Worm (Caenorhabditis elegans): Measurements from ENCODE around the gene F54C9.14.
A peak's percentile ranks its signal among the peaks of the same experiment; 100 is the strongest.

The F54C9.14 gene

ce11 chrII:8569038-8569977, 7.2 kb downstream of the F54C9.14 start, which contains the start of the genes col-38 and rpl-5:
Gene col-38 (minus strand): TSS chrII:8569088.
Gene rpl-5 (plus strand): TSS chrII:8569927.
- TF ChIP-seq ztf-11 (tag; optimal IDR thresholded peaks at IDR 0.05): peak in 1 of 2 experiments; percentile 56
- TF ChIP-seq lin-35 (GFP tag; optimal IDR thresholded peaks at IDR 0.05): peak; percentile 98 to 99
- peak; percentile 97 to 99 for TF ChIP-seq lsy-2 (tag; optimal IDR thresholded peaks at IDR 0.05)
- no peak for TF ChIP-seq C34B4.2 (tag; optimal IDR thresholded peaks at IDR 0.05)
- TF ChIP-seq efl-3 (GFP tag; optimal IDR thresholded peaks at IDR 0.05): no peak
- peak; percentile 34 for TF ChIP-seq ceh-90 (tag; optimal IDR thresholded peaks at IDR 0.05)
- TF ChIP-seq irx-1 (tag; optimal IDR thresholded peaks at IDR 0.05): peak; percentile 54
- peak; percentile 54 for TF ChIP-seq nhr-11 (tag; optimal IDR thresholded peaks at IDR 0.05)
- peak; percentile 74 for TF ChIP-seq egl-13 (tag; optimal IDR thresholded peaks at IDR 0.05)
- TF ChIP-seq sptf-1 (tag; optimal IDR thresholded peaks at IDR 0.05): no peak
- no peak for TF ChIP-seq unc-30 (tag; optimal IDR thresholded peaks at IDR 0.05)
- TF ChIP-seq ceh-63 (GFP tag; optimal IDR thresholded peaks at IDR 0.05): no peak
- TF ChIP-seq swsn-7 (tag; optimal IDR thresholded peaks at IDR 0.05): peak; percentile 90
- peak; percentile 73 to 96 (median 77) for TF ChIP-seq ceh-82 (tag; optimal IDR thresholded peaks at IDR 0.05)
- TF ChIP-seq blmp-1 (tag; optimal IDR thresholded peaks at IDR 0.05): peak; percentile 86
- TF ChIP-seq snpc-4 (tag; optimal IDR thresholded peaks at IDR 0.05): peak; percentile 86
- TF ChIP-seq ceh-88 (GFP tag; IDR thresholded peaks at IDR 0.05): peak; percentile 79
- TF ChIP-seq grh-1 (GFP tag; IDR thresholded peaks at IDR 0.05): peak; percentile 75
- TF ChIP-seq nhr-28 (tag; optimal IDR thresholded peaks at IDR 0.05): no peak
- peak; percentile 30 for TF ChIP-seq aly-2 (tag; optimal IDR thresholded peaks at IDR 0.05)
- TF ChIP-seq zag-1 (tag; optimal IDR thresholded peaks at IDR 0.05): no peak
- TF ChIP-seq vab-15 (tag; optimal IDR thresholded peaks at IDR 0.05): peak; percentile 82
- peak; percentile 82 to 98 for TF ChIP-seq efl-1 (optimal IDR thresholded peaks at IDR 0.05)
- TF ChIP-seq efl-1 (GFP tag; optimal IDR thresholded peaks at IDR 0.05 in 1 of 2): peak; percentile 97 to 100
- TF ChIP-seq lin-15B (tag; optimal IDR thresholded peaks at IDR 0.05): peak; percentile 94
- TF ChIP-seq unc-62 (GFP tag; optimal IDR thresholded peaks at IDR 0.05): no peak
- TF ChIP-seq jun-1 (tag; optimal IDR thresholded peaks at IDR 0.05): peak; percentile 81
- TF ChIP-seq hlh-4 (tag; optimal IDR thresholded peaks at IDR 0.05): no peak
- TF ChIP-seq nhr-85 (tag): peak; percentile 91
- peak; percentile 95 for TF ChIP-seq nhr-20 (tag; optimal IDR thresholded peaks at IDR 0.05)
- TF ChIP-seq unc-86 (tag; optimal IDR thresholded peaks at IDR 0.05): peak; percentile 79
- no peak for TF ChIP-seq nhr-84 (tag; optimal IDR thresholded peaks at IDR 0.05)
- TF ChIP-seq mep-1 (tag; optimal IDR thresholded peaks at IDR 0.05): peak; percentile 98
- TF ChIP-seq snu-23 (GFP tag; optimal IDR thresholded peaks at IDR 0.05): peak; percentile 95
- peak; percentile 59 for TF ChIP-seq aha-1 (tag; optimal IDR thresholded peaks at IDR 0.05)
- TF ChIP-seq pax-3 (tag; optimal IDR thresholded peaks at IDR 0.05): peak; percentile 82
- no peak for TF ChIP-seq pag-3 (tag; optimal IDR thresholded peaks at IDR 0.05; ENCODE audit: borderline replicate concordance, insufficient read depth)
- TF ChIP-seq dpl-1 (GFP tag; optimal IDR thresholded peaks at IDR 0.05): peak; percentile 97 to 99 (median 97)
- peak; percentile 94 for TF ChIP-seq skn-1 (tag; optimal IDR thresholded peaks at IDR 0.05)
- TF ChIP-seq alr-1 (tag; optimal IDR thresholded peaks at IDR 0.05; ENCODE audit: borderline replicate concordance): no peak
- TF ChIP-seq nhr-76 (tag; optimal IDR thresholded peaks at IDR 0.05): no peak
- peak; percentile 87 for TF ChIP-seq lin-13 (GFP tag; optimal IDR thresholded peaks at IDR 0.05)
- TF ChIP-seq tbx-2 (tag; optimal IDR thresholded peaks at IDR 0.05): peak; percentile 91
- TF ChIP-seq zip-4 (GFP tag; optimal IDR thresholded peaks at IDR 0.05): peak; percentile 47
- TF ChIP-seq elt-3 (tag; optimal IDR thresholded peaks at IDR 0.05): peak in 4 of 6 experiments; percentile 11 to 91 (median 82)
- peak; percentile 93 for TF ChIP-seq lin-14 (GFP tag; optimal IDR thresholded peaks at IDR 0.05)
- TF ChIP-seq nhr-71 (tag; optimal IDR thresholded peaks at IDR 0.05): peak; percentile 94
- peak; percentile 11 for TF ChIP-seq fkh-4 (tag; optimal IDR thresholded peaks at IDR 0.05; ENCODE audit: borderline replicate concordance)
- TF ChIP-seq ama-1 (optimal IDR thresholded peaks at IDR 0.05): no peak
- TF ChIP-seq mab-9 (GFP tag; IDR thresholded peaks at IDR 0.05): peak; percentile 52; the same call in 1 of the 2 replicates
- no peak for TF ChIP-seq ces-1 (GFP tag; optimal IDR thresholded peaks at IDR 0.05)
